Fruit fly (Drosophila melanogaster): ENCODE data around the gene CG46510.
"Not testable (repeated sequence)": the region's sequence is repeated elsewhere in the genome, so short reads cannot be mapped to it uniquely, and the experiment has no call there.

CG46510 gene

DNA sequence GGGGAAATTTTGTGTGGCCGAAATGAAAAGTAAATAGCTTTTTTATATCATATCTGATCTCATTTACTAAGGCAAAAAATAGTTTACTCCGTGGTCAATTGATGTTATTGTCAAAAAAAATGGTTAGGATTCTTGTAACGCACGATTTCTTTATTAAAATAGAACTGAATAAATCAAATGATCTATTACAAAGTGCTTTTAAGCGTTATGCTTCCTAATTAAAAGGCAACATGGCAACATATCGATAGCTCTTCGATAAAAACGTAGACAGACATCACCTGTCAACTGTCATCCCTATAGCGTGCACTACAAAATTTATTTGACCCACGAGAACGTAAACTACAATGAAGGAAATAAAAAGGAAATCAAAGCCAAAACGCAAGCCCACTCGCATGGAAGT lies 34.7 kb downstream of the CG46510 start, which contains the start of gene CG46516:
TSS of gene CG46516 (plus strand) at position 301 of the 400 bp plus-strand sequence.
- TF ChIP-seq CG8478 (optimal IDR thresholded peaks at IDR 0.05); usp (GFP tag; optimal IDR thresholded peaks at IDR 0.05); psq (optimal IDR thresholded peaks at IDR 0.05): not testable (repeated sequence)

- not testable (repeated sequence) for TF ChIP-seq pan, Dll, psq (optimal IDR thresholded peaks at IDR 0.05)
These were observed 39.8 kb downstream of the CG46510 start, which contains the start of gene CG46517 for dm6 chrX:22217079-22217478. CG46517 (plus strand) TSS chrX:22217379.

DNA sequence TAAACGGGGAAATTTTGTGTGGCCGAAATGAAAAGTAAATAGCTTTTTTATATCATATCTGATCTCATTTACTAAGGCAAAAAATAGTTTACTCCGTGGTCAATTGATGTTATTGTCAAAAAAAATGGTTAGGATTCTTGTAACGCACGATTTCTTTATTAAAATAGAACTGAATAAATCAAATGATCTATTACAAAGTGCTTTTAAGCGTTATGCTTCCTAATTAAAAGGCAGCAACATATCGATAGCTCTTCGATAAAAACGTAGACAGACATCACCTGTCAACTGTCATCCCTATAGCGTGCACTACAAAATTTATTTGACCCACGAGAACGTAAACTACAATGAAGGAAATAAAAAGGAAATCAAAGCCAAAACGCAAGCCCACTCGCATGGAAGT lies 49.0 kb downstream of the CG46510 start, which contains the start of gene CG46518:
TSS of gene CG46518 (plus strand) at position 301 of the 400 bp plus-strand sequence.
- TF ChIP-seq CG8478 (optimal IDR thresholded peaks at IDR 0.05); pan (optimal IDR thresholded peaks at IDR 0.05); EcR (GFP tag; optimal IDR thresholded peaks at IDR 0.05): not testable (repeated sequence)
